Fruit fly (Drosophila melanogaster): ENCODE results near the gene Sk2.
A peak's percentile ranks its signal among the peaks of the same experiment; 100 is the strongest.

Sk2 gene

dm6 chr3L:3046325-3047156 is at the start of gene Sk2, which contains the start of gene scramb2:
Sk2 (plus strand) TSS chr3L:3047087.
scramb2 (minus strand) TSS chr3L:3046812.
- peak; percentile 94 for TF ChIP-seq OdsH (GFP tag; optimal IDR thresholded peaks at IDR 0.05)
- TF ChIP-seq Mio (GFP tag; optimal IDR thresholded peaks at IDR 0.05), result peak; percentile 82
- peak; percentile 95 for TF ChIP-seq rgr (GFP tag; optimal IDR thresholded peaks at IDR 0.05)
- TF ChIP-seq ey (GFP tag; optimal IDR thresholded peaks at IDR 0.05), result peak; percentile 91
- peak; percentile 80 for TF ChIP-seq Hr83 (GFP tag; optimal IDR thresholded peaks at IDR 0.05; ENCODE audit: poor library complexity, severe bottlenecking)
- TF ChIP-seq br (GFP tag; optimal IDR thresholded peaks at IDR 0.05), result peak; percentile 93
- peak; percentile 24 for TF ChIP-seq Myc (optimal IDR thresholded peaks at IDR 0.05)
- peak; percentile 93 for TF ChIP-seq Hnf4 (GFP tag; optimal IDR thresholded peaks at IDR 0.05)
- no peak for TF ChIP-seq usp (GFP tag; optimal IDR thresholded peaks at IDR 0.05)
- TF ChIP-seq foxo (GFP tag; optimal IDR thresholded peaks at IDR 0.05), result peak; percentile 39 to 96
- TF ChIP-seq Jra (GFP tag; optimal IDR thresholded peaks at IDR 0.05), result peak; percentile 85
- peak; percentile 75 for TF ChIP-seq CG32264 (GFP tag; optimal IDR thresholded peaks at IDR 0.05)
- peak; percentile 59 for TF ChIP-seq dsf (GFP tag; optimal IDR thresholded peaks at IDR 0.05; ENCODE audit: borderline replicate concordance)
- no peak for TF ChIP-seq Abd-B (GFP tag; optimal IDR thresholded peaks at IDR 0.05)
- peak; percentile 92 for TF ChIP-seq dmrt93B (GFP tag; optimal IDR thresholded peaks at IDR 0.05)
- TF ChIP-seq CrebA (GFP tag; optimal IDR thresholded peaks at IDR 0.05; ENCODE audit: borderline replicate concordance), result no peak
- peak; percentile 92 for TF ChIP-seq CG9705 (GFP tag; optimal IDR thresholded peaks at IDR 0.05)
- TF ChIP-seq h (GFP tag; optimal IDR thresholded peaks at IDR 0.05), result peak; percentile 97
- TF ChIP-seq dl (GFP tag; optimal IDR thresholded peaks at IDR 0.05; ENCODE audit: insufficient read depth in 1 of 2, partially characterized antibody in 2 of 2), result no peak
- TF ChIP-seq tai (GFP tag; optimal IDR thresholded peaks at IDR 0.05), result no peak
- peak; percentile 82 for TF ChIP-seq GATAd (GFP tag; optimal IDR thresholded peaks at IDR 0.05)
- peak; percentile 87 for TF ChIP-seq psq (GFP tag; optimal IDR thresholded peaks at IDR 0.05)
- no peak for TF ChIP-seq N (GFP tag; optimal IDR thresholded peaks at IDR 0.05)
- TF ChIP-seq sv (GFP tag; optimal IDR thresholded peaks at IDR 0.05), result peak; percentile 84
- TF ChIP-seq sage (GFP tag; optimal IDR thresholded peaks at IDR 0.05), result peak; percentile 94
- no peak for TF ChIP-seq Vsx2 (GFP tag; optimal IDR thresholded peaks at IDR 0.05; ENCODE audit: partially characterized antibody)
- TF ChIP-seq pan (optimal IDR thresholded peaks at IDR 0.05), result no peak
- peak; percentile 44 for TF ChIP-seq Dif (GFP tag; optimal IDR thresholded peaks at IDR 0.05; ENCODE audit: partially characterized antibody)
- no peak for TF ChIP-seq Dfd (GFP tag; optimal IDR thresholded peaks at IDR 0.05)
- TF ChIP-seq Rel (GFP tag; optimal IDR thresholded peaks at IDR 0.05), result peak; percentile 86
- peak; percentile 75 for TF ChIP-seq Rel (tag; optimal IDR thresholded peaks at IDR 0.05)
- no peak for TF ChIP-seq brk (GFP tag; optimal IDR thresholded peaks at IDR 0.05)
- peak; percentile 92 for TF ChIP-seq HLH106 (tag; optimal IDR thresholded peaks at IDR 0.05)
- TF ChIP-seq Sp1 (GFP tag; optimal IDR thresholded peaks at IDR 0.05), result peak; percentile 94
- TF ChIP-seq jim (GFP tag; optimal IDR thresholded peaks at IDR 0.05), result peak; percentile 28
- no peak for TF ChIP-seq lola (GFP tag; optimal IDR thresholded peaks at IDR 0.05)
- TF ChIP-seq Hr78 (GFP tag; optimal IDR thresholded peaks at IDR 0.05), result no peak
- peak; percentile 62 for TF ChIP-seq woc (GFP tag; optimal IDR thresholded peaks at IDR 0.05)
- peak; percentile 86 for TF ChIP-seq fru (GFP tag; optimal IDR thresholded peaks at IDR 0.05)

dm6 chr3L:3001445-3001844 is 45.4 kb upstream of the Sk2 start, which contains the start of gene FMRFaR:
FMRFaR (plus strand) TSS chr3L:3001716.
- no peak for TF ChIP-seq Vsx2 (GFP tag; optimal IDR thresholded peaks at IDR 0.05; ENCODE audit: partially characterized antibody)
- no peak for TF ChIP-seq Rel (GFP tag; optimal IDR thresholded peaks at IDR 0.05)
- TF ChIP-seq Rel (tag; optimal IDR thresholded peaks at IDR 0.05), result no peak
- TF ChIP-seq Hnf4 (GFP tag; optimal IDR thresholded peaks at IDR 0.05), result no peak
